Fruit fly (Drosophila melanogaster): ENCODE data around the gene CG7294.

- TF ChIP-seq brk (GFP tag; optimal IDR thresholded peaks at IDR 0.05) (no peak), Dfd (GFP tag; optimal IDR thresholded peaks at IDR 0.05) (peak; percentile 56), sv (GFP tag; optimal IDR thresholded peaks at IDR 0.05) (no peak), br (GFP tag; optimal IDR thresholded peaks at IDR 0.05) (no peak), usp (GFP tag; optimal IDR thresholded peaks at IDR 0.05) (no peak), fru (GFP tag; optimal IDR thresholded peaks at IDR 0.05) (no peak), jim (GFP tag; optimal IDR thresholded peaks at IDR 0.05) (no peak), Sp1 (GFP tag; optimal IDR thresholded peaks at IDR 0.05) (no peak), Hr83 (GFP tag; optimal IDR thresholded peaks at IDR 0.05; ENCODE audit: poor library complexity, severe bottlenecking) (no peak), foxo (GFP tag; optimal IDR thresholded peaks at IDR 0.05) (no peak), pan (optimal IDR thresholded peaks at IDR 0.05) (no peak), Hr78 (GFP tag; optimal IDR thresholded peaks at IDR 0.05) (no peak), HLH106 (tag; optimal IDR thresholded peaks at IDR 0.05) (no peak)
Measured at dm6 chr2L:10693018-10693417, 3.9 kb upstream of the CG7294 start.

Measured in whole organism, wandering third instar larva.